Fruit fly (Drosophila melanogaster): ENCODE measurements around the gene tut.

The tut gene

dm6 chr3L:8191042-8191613 is 19.4 kb downstream of the tut start, which contains the start of gene MED24:
MED24 (plus strand) TSS chr3L:8191270.
- TF ChIP-seq cnc (optimal IDR thresholded peaks at IDR 0.05), result no peak
- TF ChIP-seq CG7101 (tag; optimal IDR thresholded peaks at IDR 0.05), result peak; percentile 35
- no peak for TF ChIP-seq toe (GFP tag; optimal IDR thresholded peaks at IDR 0.05)
- no peak for TF ChIP-seq CG5204 (GFP tag; optimal IDR thresholded peaks at IDR 0.05)
- no peak for TF ChIP-seq CG11617 (GFP tag; optimal IDR thresholded peaks at IDR 0.05)
- no peak for TF ChIP-seq pad (GFP tag; optimal IDR thresholded peaks at IDR 0.05)
- peak; percentile 53 for TF ChIP-seq CG14711 (tag; optimal IDR thresholded peaks at IDR 0.05)
- TF ChIP-seq Clk (GFP tag; optimal IDR thresholded peaks at IDR 0.05), result no peak
- TF ChIP-seq ovo (GFP tag; optimal IDR thresholded peaks at IDR 0.05), result no peak
- no peak for TF ChIP-seq CG12768 (GFP tag; optimal IDR thresholded peaks at IDR 0.05)
- TF ChIP-seq CG33017 (tag; optimal IDR thresholded peaks at IDR 0.05), result peak; percentile 9
- TF ChIP-seq bab1 (GFP tag; optimal IDR thresholded peaks at IDR 0.05), result peak; percentile 23
- no peak for TF ChIP-seq cic (GFP tag; optimal IDR thresholded peaks at IDR 0.05)
- no peak for TF ChIP-seq CG1620 (GFP tag; optimal IDR thresholded peaks at IDR 0.05)
- no peak for TF ChIP-seq Crg-1 (GFP tag; optimal IDR thresholded peaks at IDR 0.05)
- TF ChIP-seq CG7045 (GFP tag; optimal IDR thresholded peaks at IDR 0.05), result peak; percentile 14
- no peak for TF ChIP-seq kay (GFP tag; ENCODE audit: borderline replicate concordance)
- TF ChIP-seq tj (GFP tag; optimal IDR thresholded peaks at IDR 0.05), result no peak
- no peak for TF ChIP-seq Hr96 (GFP tag; optimal IDR thresholded peaks at IDR 0.05)
- peak; percentile 20 for TF ChIP-seq Mnt (GFP tag; optimal IDR thresholded peaks at IDR 0.05)

dm6 chr3L:8189234-8189633 is 21.3 kb downstream of the tut start:
- TF ChIP-seq CG33017 (tag; optimal IDR thresholded peaks at IDR 0.05) (no peak), tj (GFP tag; optimal IDR thresholded peaks at IDR 0.05) (no peak), bab1 (GFP tag; optimal IDR thresholded peaks at IDR 0.05) (no peak), CG12768 (GFP tag; optimal IDR thresholded peaks at IDR 0.05) (no peak), CG11617 (GFP tag; optimal IDR thresholded peaks at IDR 0.05) (no peak), CG1620 (GFP tag; optimal IDR thresholded peaks at IDR 0.05) (no peak), CG7045 (GFP tag; optimal IDR thresholded peaks at IDR 0.05) (no peak), cic (GFP tag; optimal IDR thresholded peaks at IDR 0.05) (no peak)

dm6 chr3L:8187397-8187811 is 23.1 kb downstream of the tut start:
- TF ChIP-seq Clk (GFP tag; optimal IDR thresholded peaks at IDR 0.05), result no peak
- no peak for TF ChIP-seq CG11617 (GFP tag; optimal IDR thresholded peaks at IDR 0.05)
- no peak for TF ChIP-seq CG12768 (GFP tag; optimal IDR thresholded peaks at IDR 0.05)
- TF ChIP-seq kay (GFP tag; ENCODE audit: borderline replicate concordance), result no peak
- TF ChIP-seq CG14711 (tag; optimal IDR thresholded peaks at IDR 0.05), result no peak
- TF ChIP-seq Mnt (GFP tag; optimal IDR thresholded peaks at IDR 0.05), result no peak

dm6 chr3L:8186627-8187396 is 23.7 kb downstream of the tut start, which contains the start of the genes ERR and Atg18a:
ERR (minus strand) TSS chr3L:8186671.
Atg18a (plus strand) TSS chr3L:8186857.
- no peak for TF ChIP-seq cnc (optimal IDR thresholded peaks at IDR 0.05)
- peak; percentile 96 for TF ChIP-seq toe (GFP tag; optimal IDR thresholded peaks at IDR 0.05)
- peak; percentile 89 for TF ChIP-seq CG11617 (GFP tag; optimal IDR thresholded peaks at IDR 0.05)
- TF ChIP-seq CG1620 (GFP tag; optimal IDR thresholded peaks at IDR 0.05), result peak; percentile 96
- peak; percentile 93 for TF ChIP-seq Clk (GFP tag; optimal IDR thresholded peaks at IDR 0.05)
- TF ChIP-seq CG12768 (GFP tag; optimal IDR thresholded peaks at IDR 0.05), result peak; percentile 88
- peak; percentile 68 for TF ChIP-seq tj (GFP tag; optimal IDR thresholded peaks at IDR 0.05)
- TF ChIP-seq CG7101 (tag; optimal IDR thresholded peaks at IDR 0.05), result peak; percentile 90
- peak; percentile 84 for TF ChIP-seq pad (GFP tag; optimal IDR thresholded peaks at IDR 0.05)
- TF ChIP-seq CG5204 (GFP tag; optimal IDR thresholded peaks at IDR 0.05), result no peak
- peak; percentile 86 for TF ChIP-seq ovo (GFP tag; optimal IDR thresholded peaks at IDR 0.05)
- peak; percentile 92 for TF ChIP-seq Hr96 (GFP tag; optimal IDR thresholded peaks at IDR 0.05)
- TF ChIP-seq CG33017 (tag; optimal IDR thresholded peaks at IDR 0.05), result peak; percentile 83
- peak; percentile 89 for TF ChIP-seq CG7045 (GFP tag; optimal IDR thresholded peaks at IDR 0.05)
- peak; percentile 65 for TF ChIP-seq kay (GFP tag; ENCODE audit: borderline replicate concordance)
- TF ChIP-seq CG14711 (tag; optimal IDR thresholded peaks at IDR 0.05), result peak; percentile 82
- TF ChIP-seq cic (GFP tag; optimal IDR thresholded peaks at IDR 0.05), result peak; percentile 76
- TF ChIP-seq Mnt (GFP tag; optimal IDR thresholded peaks at IDR 0.05), result peak; percentile 88
- TF ChIP-seq bab1 (GFP tag; optimal IDR thresholded peaks at IDR 0.05), result peak; percentile 89
- TF ChIP-seq Crg-1 (GFP tag; optimal IDR thresholded peaks at IDR 0.05), result peak; percentile 87

- TF ChIP-seq cnc (optimal IDR thresholded peaks at IDR 0.05) (no peak), CG12768 (GFP tag; optimal IDR thresholded peaks at IDR 0.05) (peak; percentile 70), CG1620 (GFP tag; optimal IDR thresholded peaks at IDR 0.05) (peak; percentile 28), Mnt (GFP tag; optimal IDR thresholded peaks at IDR 0.05) (peak; percentile 37), Clk (GFP tag; optimal IDR thresholded peaks at IDR 0.05) (peak; percentile 15), CG7101 (tag; optimal IDR thresholded peaks at IDR 0.05) (peak; percentile 40), pad (GFP tag; optimal IDR thresholded peaks at IDR 0.05) (peak; percentile 20), CG5204 (GFP tag; optimal IDR thresholded peaks at IDR 0.05) (no peak), Crg-1 (GFP tag; optimal IDR thresholded peaks at IDR 0.05) (peak; percentile 24), CG7045 (GFP tag; optimal IDR thresholded peaks at IDR 0.05) (peak; percentile 27), cic (GFP tag; optimal IDR thresholded peaks at IDR 0.05) (peak; percentile 94), ovo (GFP tag; optimal IDR thresholded peaks at IDR 0.05) (no peak), Hr96 (GFP tag; optimal IDR thresholded peaks at IDR 0.05) (peak; percentile 73), CG14711 (tag; optimal IDR thresholded peaks at IDR 0.05) (peak; percentile 20), toe (GFP tag; optimal IDR thresholded peaks at IDR 0.05) (no peak), CG11617 (GFP tag; optimal IDR thresholded peaks at IDR 0.05) (peak; percentile 81), tj (GFP tag; optimal IDR thresholded peaks at IDR 0.05) (peak; percentile 55), bab1 (GFP tag; optimal IDR thresholded peaks at IDR 0.05) (peak; percentile 5), kay (GFP tag; ENCODE audit: borderline replicate concordance) (no peak), CG33017 (tag; optimal IDR thresholded peaks at IDR 0.05) (peak; percentile 60)
These were observed 25.0 kb downstream of the tut start for dm6 chr3L:8185263-8186227.

Measured in whole organism, adult.